Worm (Caenorhabditis elegans): ENCODE data around the gene F21C10.5.

The F21C10.5 gene

DNA sequence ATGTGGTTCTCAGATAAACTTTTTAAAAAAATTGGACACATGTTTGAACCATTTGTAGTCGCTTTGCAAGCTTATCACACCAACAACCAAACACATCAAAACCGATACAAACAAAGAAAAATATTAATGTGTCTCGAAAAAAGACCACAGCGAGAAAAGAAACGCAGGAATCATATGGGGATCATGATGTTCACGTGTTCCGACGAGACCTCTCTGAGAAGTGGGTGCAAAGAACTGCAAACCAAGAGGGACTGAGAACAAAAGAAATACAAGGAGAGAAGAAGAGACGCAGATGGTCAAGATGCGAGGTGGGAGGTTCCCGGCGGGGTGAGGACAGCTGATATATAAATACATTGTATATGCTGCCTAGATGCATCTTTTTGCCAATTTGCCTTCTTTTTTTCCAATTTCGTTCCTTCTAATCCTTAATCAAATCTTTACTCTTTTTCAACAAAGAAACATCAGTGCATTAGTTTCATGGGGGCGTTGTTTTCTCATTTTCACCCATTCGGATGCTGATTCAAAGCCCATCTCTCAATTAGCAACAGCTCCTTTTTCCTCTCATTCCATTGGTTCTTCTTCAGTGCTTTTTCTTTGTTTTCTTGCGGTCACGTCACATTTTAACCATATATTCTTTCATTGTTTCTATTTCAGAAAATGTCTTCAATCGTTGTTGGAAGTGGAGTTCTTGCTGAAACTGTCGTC lies 29.7 kb upstream of the F21C10.5 start, which contains the start of gene F21C10.10:
TSS of gene F21C10.10 (plus strand) at position 655 of the 705 bp plus-strand sequence.
- TF ChIP-seq blmp-1 (tag; optimal IDR thresholded peaks at IDR 0.05) (no peak), lin-13 (tag; optimal IDR thresholded peaks at IDR 0.05) (no peak), lin-32 (GFP tag; optimal IDR thresholded peaks at IDR 0.05) (no peak), drap-1 (GFP tag; optimal IDR thresholded peaks at IDR 0.05) (peak; percentile 29), elt-3 (tag; optimal IDR thresholded peaks at IDR 0.05) (no peak), ces-1 (GFP tag; optimal IDR thresholded peaks at IDR 0.05) (peak; percentile 64), flh-1 (GFP tag; optimal IDR thresholded peaks at IDR 0.05) (no peak), sem-2 (GFP tag; optimal IDR thresholded peaks at IDR 0.05) (no peak), unc-39 (tag; optimal IDR thresholded peaks at IDR 0.05) (no peak), ztf-11 (tag; optimal IDR thresholded peaks at IDR 0.05) (no peak), snpc-4 (tag; optimal IDR thresholded peaks at IDR 0.05) (no peak), unc-62 (GFP tag; optimal IDR thresholded peaks at IDR 0.05) (peak; percentile 87), nhr-237 (tag; optimal IDR thresholded peaks at IDR 0.05) (peak; percentile 6), mep-1 (tag; optimal IDR thresholded peaks at IDR 0.05) (peak; percentile 62), nhr-12 (tag; optimal IDR thresholded peaks at IDR 0.05) (no peak), pha-4 (tag; optimal IDR thresholded peaks at IDR 0.05) (peak; percentile 61), ham-2 (GFP tag; optimal IDR thresholded peaks at IDR 0.05) (no peak), zip-8 (tag; optimal IDR thresholded peaks at IDR 0.05) (no peak), tbx-8 (GFP tag; optimal IDR thresholded peaks at IDR 0.05) (no peak), ceh-43 (GFP tag; optimal IDR thresholded peaks at IDR 0.05) (no peak), mab-5 (tag; optimal IDR thresholded peaks at IDR 0.05) (no peak), ceh-83 (GFP tag; optimal IDR thresholded peaks at IDR 0.05) (no peak), nhr-28 (tag; optimal IDR thresholded peaks at IDR 0.05) (no peak), hlh-1 (tag; optimal IDR thresholded peaks at IDR 0.05) (peak; percentile 88), ceh-39 (tag; optimal IDR thresholded peaks at IDR 0.05) (peak; percentile 59), nhr-2 (tag; optimal IDR thresholded peaks at IDR 0.05) (peak; percentile 72), lsy-2 (tag; optimal IDR thresholded peaks at IDR 0.05) (peak; percentile 28), M03D4.4 (tag; optimal IDR thresholded peaks at IDR 0.05) (no peak), nhr-76 (tag; optimal IDR thresholded peaks at IDR 0.05) (no peak), bed-3 (GFP tag; optimal IDR thresholded peaks at IDR 0.05) (no peak), cnd-1 (tag; optimal IDR thresholded peaks at IDR 0.05) (peak; percentile 6), unc-120 (tag; optimal IDR thresholded peaks at IDR 0.05; ENCODE audit: poor library complexity, severe bottlenecking) (peak; percentile 74), mls-2 (tag; optimal IDR thresholded peaks at IDR 0.05) (no peak), sptf-1 (tag; optimal IDR thresholded peaks at IDR 0.05) (no peak), elt-1 (tag; optimal IDR thresholded peaks at IDR 0.05; ENCODE audit: borderline replicate concordance, insufficient read depth) (peak; percentile 49)

DNA sequence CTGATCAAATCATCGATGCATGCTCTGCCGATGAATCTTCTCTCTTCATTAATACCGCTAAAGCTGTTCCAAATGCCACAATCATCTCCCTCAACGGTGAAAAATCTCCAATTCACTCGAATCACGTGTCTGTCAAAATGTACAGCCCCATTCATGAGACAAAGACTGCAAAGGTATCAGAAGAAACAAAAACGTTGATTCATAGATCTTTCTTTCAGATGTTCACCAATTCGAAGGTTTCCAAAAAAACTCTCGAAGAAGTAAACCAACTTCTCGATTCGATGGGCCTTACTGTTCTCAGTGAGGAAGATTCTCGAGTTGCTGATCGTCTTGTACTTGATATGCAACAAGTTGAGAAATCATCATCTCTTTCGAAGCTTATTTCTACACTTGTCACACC lies 28.8 kb upstream of the F21C10.5 start:
- TF ChIP-seq mls-2 (tag; optimal IDR thresholded peaks at IDR 0.05): no peak
- TF ChIP-seq snpc-4 (tag; optimal IDR thresholded peaks at IDR 0.05): no peak
- TF ChIP-seq tbx-8 (GFP tag; optimal IDR thresholded peaks at IDR 0.05): no peak
- no peak for TF ChIP-seq unc-62 (GFP tag; optimal IDR thresholded peaks at IDR 0.05)
- no peak for TF ChIP-seq unc-39 (tag; optimal IDR thresholded peaks at IDR 0.05)
- TF ChIP-seq flh-1 (GFP tag; optimal IDR thresholded peaks at IDR 0.05): no peak
- TF ChIP-seq M03D4.4 (tag; optimal IDR thresholded peaks at IDR 0.05): no peak
- no peak for TF ChIP-seq lin-32 (GFP tag; optimal IDR thresholded peaks at IDR 0.05)
- TF ChIP-seq lsy-2 (tag; optimal IDR thresholded peaks at IDR 0.05): no peak
- TF ChIP-seq unc-120 (tag; optimal IDR thresholded peaks at IDR 0.05; ENCODE audit: poor library complexity, severe bottlenecking): no peak
- TF ChIP-seq zip-8 (tag; optimal IDR thresholded peaks at IDR 0.05): no peak
- no peak for TF ChIP-seq elt-3 (tag; optimal IDR thresholded peaks at IDR 0.05)
- no peak for TF ChIP-seq sptf-1 (tag; optimal IDR thresholded peaks at IDR 0.05)
- TF ChIP-seq drap-1 (GFP tag; optimal IDR thresholded peaks at IDR 0.05): no peak
- no peak for TF ChIP-seq sem-2 (GFP tag; optimal IDR thresholded peaks at IDR 0.05)
- TF ChIP-seq ceh-43 (GFP tag; optimal IDR thresholded peaks at IDR 0.05): no peak
- no peak for TF ChIP-seq pha-4 (tag; optimal IDR thresholded peaks at IDR 0.05)

DNA sequence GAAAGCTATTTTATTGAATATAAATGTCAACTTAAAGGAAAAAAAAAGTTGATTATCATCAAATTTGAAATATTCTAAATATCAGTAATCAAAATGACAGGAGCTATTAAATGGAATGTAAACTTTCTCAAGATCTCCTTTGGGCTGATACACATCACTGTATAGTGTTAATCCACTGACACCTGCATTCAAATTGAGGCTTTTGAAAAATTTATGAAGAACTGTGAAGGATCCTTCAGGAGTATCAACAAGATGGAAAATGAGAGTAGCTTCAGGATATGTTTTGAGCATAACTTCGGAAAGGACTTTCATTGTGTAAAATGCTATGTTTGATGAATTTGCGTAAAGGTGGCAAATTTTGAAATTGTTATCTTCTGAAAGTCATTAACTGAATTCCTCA lies 28.2 kb upstream of the F21C10.5 start:
- no peak for TF ChIP-seq lin-32 (GFP tag; optimal IDR thresholded peaks at IDR 0.05)
- TF ChIP-seq mls-2 (tag; optimal IDR thresholded peaks at IDR 0.05): no peak
- no peak for TF ChIP-seq nhr-2 (tag; optimal IDR thresholded peaks at IDR 0.05)
- no peak for TF ChIP-seq flh-1 (GFP tag; optimal IDR thresholded peaks at IDR 0.05)
- TF ChIP-seq unc-120 (tag; optimal IDR thresholded peaks at IDR 0.05; ENCODE audit: poor library complexity, severe bottlenecking): no peak
- no peak for TF ChIP-seq pha-4 (tag; optimal IDR thresholded peaks at IDR 0.05)
